Fruit fly (Drosophila melanogaster) whole organism, embryonic: ENCODE results near the gene Nplp3.

Experiments
- CG10267 ChIP-seq: fragments of 200-800 bp; sonication (Bioruptor generic); optimal IDR thresholded peaks from 2 replicates; lab custom pipeline; 2018; ENCODE audit warnings: missing biosample characterization, mild to moderate bottlenecking, missing genetic modification characterization, moderate library complexity
- CG11696 ChIP-seq: fragments of 200-800 bp; sonication (Bioruptor generic); IDR thresholded peaks from 2 replicates; pipeline ENCODE4 v1.3.6; 2022; ENCODE audit warnings: missing biosample characterization, missing genetic modification characterization
- CG12104 ChIP-seq: fragments of 200-800 bp; sonication (Bioruptor generic); optimal IDR thresholded peaks from 3 replicates; lab custom pipeline; 2016; ENCODE audit warnings: missing biosample characterization, missing genetic modification characterization
- CG18619 ChIP-seq: fragments of 200-800 bp; sonication (Bioruptor generic); optimal IDR thresholded peaks from 3 replicates; lab custom pipeline; 2017; ENCODE audit warnings: missing biosample characterization, mild to moderate bottlenecking, missing genetic modification characterization
- CG33557 ChIP-seq: fragments of 200-800 bp; sonication (Bioruptor generic); optimal IDR thresholded peaks from 2 replicates; lab custom pipeline; 2019; ENCODE audit warnings: missing biosample characterization, mild to moderate bottlenecking, missing genetic modification characterization, moderate library complexity
- Hr78 ChIP-seq, 2 experiments: fragments of 200-800 bp in 1 of 2; fragments of >200 bp in 1 of 2; sonication (Bioruptor generic) in 1 of 2; optimal IDR thresholded peaks; 2 replicates each; lab custom pipeline; 2017 to 2019; ENCODE audit warnings: missing biosample characterization in 2 of 2, missing genetic modification characterization in 2 of 2, mild to moderate bottlenecking in 1 of 2, moderate library complexity in 1 of 2
- h ChIP-seq: fragments of >200 bp; optimal IDR thresholded peaks from 2 replicates; lab custom pipeline; 2017
- jumu ChIP-seq: fragments of 200-800 bp; sonication (Bioruptor generic); optimal IDR thresholded peaks from 3 replicates; lab custom pipeline; 2016; ENCODE audit warnings: missing biosample characterization, missing genetic modification characterization
- pum ChIP-seq: fragments of 200-800 bp; sonication (Bioruptor generic); optimal IDR thresholded peaks from 2 replicates; lab custom pipeline; 2016; ENCODE audit warnings: missing biosample characterization, missing genetic modification characterization
- so ChIP-seq: fragments of 200-800 bp; sonication (Bioruptor generic); IDR thresholded peaks from 3 replicates; pipeline ENCODE4 v1.3.6; 2022; ENCODE audit warnings: missing biosample characterization, missing genetic modification characterization
- sr ChIP-seq: fragments of 200-800 bp; sonication (Bioruptor generic); IDR thresholded peaks from 3 replicates; pipeline ENCODE4 v1.3.6; 2022; ENCODE audit warnings: missing biosample characterization, missing genetic modification characterization

- TF ChIP-seq h (lab: Kevin White, UChicago) (no peak), CG12104 (no peak), jumu (GFP tag; lab: Kevin White, UChicago) (no peak), so (GFP tag; lab: Robert Waterston, UW) (no peak), sr (GFP tag; lab: Robert Waterston, UW) (no peak), CG18619 (GFP tag; lab: Kevin White, UChicago) (no peak), CG11696 (GFP tag; lab: Robert Waterston, UW) (no peak), Hr78 (GFP tag; optimal IDR thresholded peaks at IDR 0.05; lab: Kevin White, UChicago) (no peak), pum (GFP tag; lab: Kevin White, UChicago) (no peak), CG10267 (no peak), CG33557 (GFP tag; lab: Kevin White, UChicago) (no peak)
These were observed 42.0 kb downstream of the Nplp3 start for dm6 chr3L:16359795-16360194.
